Worm (Caenorhabditis elegans) whole organism, early embryonic: ENCODE results near the gene mmcm-1.

Experiments used
- B0310.2 ChIP-seq: sonication (generic microtip); optimal IDR thresholded peaks from 2 replicates; lab custom pipeline; 2016; ENCODE audit warnings: mild to moderate bottlenecking, missing genetic modification characterization, missing compliant biosample characterization
- F13C5.2 ChIP-seq: sonication (generic microtip); optimal IDR thresholded peaks from 2 replicates; lab custom pipeline; 2017; ENCODE audit warnings: mild to moderate bottlenecking, missing genetic modification characterization, inconsistent platforms, missing compliant biosample characterization
- aly-1 ChIP-seq: sonication (generic microtip); optimal IDR thresholded peaks from 2 replicates; lab custom pipeline; 2016; ENCODE audit warnings: missing genetic modification characterization, missing compliant biosample characterization
- ama-1 ChIP-seq: fragments of 150-350 bp; optimal IDR thresholded peaks from 2 replicates; lab custom pipeline; 2014
- ceh-13 ChIP-seq: fragments of 200-800 bp; sonication (Bioruptor generic); optimal IDR thresholded peaks from 2 replicates; lab custom pipeline; 2018; ENCODE audit warnings: mild to moderate bottlenecking, missing genetic modification characterization, missing compliant biosample characterization
- ceh-36 ChIP-seq: sonication (generic microtip); optimal IDR thresholded peaks from 2 replicates; lab custom pipeline; 2016; ENCODE audit warnings: missing genetic modification characterization, inconsistent platforms, missing compliant biosample characterization
- ets-7 ChIP-seq: sonication (generic microtip); optimal IDR thresholded peaks from 2 replicates; lab custom pipeline; 2016; ENCODE audit warnings: missing genotype, missing genetic modification characterization, missing compliant biosample characterization
- flt-1 ChIP-seq: fragments of 200-800 bp; sonication (Bioruptor generic); IDR thresholded peaks from 2 replicates; pipeline ENCODE4 v1.3.6; 2022; ENCODE audit warnings: missing genetic modification characterization, missing compliant biosample characterization
- hmbx-1 ChIP-seq: sonication (generic microtip); optimal IDR thresholded peaks from 2 replicates; lab custom pipeline; 2016; ENCODE audit warnings: mild to moderate bottlenecking, missing genetic modification characterization, missing compliant biosample characterization
- hmg-4 ChIP-seq: fragments of 200-800 bp; sonication (Bioruptor generic); optimal IDR thresholded peaks from 2 replicates; lab custom pipeline; 2018; ENCODE audit warnings: mild to moderate bottlenecking, missing genetic modification characterization, missing compliant biosample characterization
- hnd-1 ChIP-seq: sonication (generic microtip); optimal IDR thresholded peaks from 2 replicates; lab custom pipeline; 2016; ENCODE audit warnings: missing genetic modification characterization, missing compliant biosample characterization
- pes-1 ChIP-seq: fragments of 200-800 bp; sonication (Bioruptor generic); IDR thresholded peaks from 2 replicates; pipeline ENCODE4 v1.3.6; 2022; ENCODE audit warnings: missing genetic modification reagents, missing genetic modification characterization, missing compliant biosample characterization
- scrt-1 ChIP-seq: fragments of 200-800 bp; sonication (Bioruptor generic); IDR thresholded peaks from 2 replicates; pipeline ENCODE4 v1.3.6; 2022; ENCODE audit warnings: missing genetic modification characterization, missing compliant biosample characterization
- sea-1 ChIP-seq: fragments of 200-800 bp; sonication (Bioruptor generic); conservative IDR thresholded peaks from 2 replicates; pipeline ENCODE4 v1.3.6; 2022; ENCODE audit warnings: missing genetic modification characterization, missing compliant biosample characterization
- tbx-11 ChIP-seq: fragments of 200-800 bp; sonication (Bioruptor generic); IDR thresholded peaks from 2 replicates; pipeline ENCODE4 v1.3.6; 2022; ENCODE audit warnings: missing genetic modification characterization, missing compliant biosample characterization
- tbx-37 ChIP-seq: fragments of 200-800 bp; sonication (Bioruptor generic); conservative IDR thresholded peaks from 2 replicates; pipeline ENCODE4 v1.3.6; 2022; ENCODE audit warnings: missing genetic modification reagents, missing genetic modification characterization, missing compliant biosample characterization
- tra-4 ChIP-seq: sonication (generic microtip); optimal IDR thresholded peaks from 2 replicates; lab custom pipeline; 2017; ENCODE audit warnings: missing genetic modification characterization, missing compliant biosample characterization

mmcm-1 gene

ce11 chrIII:3872978-3873377, 34.5 kb downstream of the mmcm-1 start:
- peak; percentile 50 for TF ChIP-seq ama-1 (lab: Kevin White, UChicago)
- no peak for TF ChIP-seq aly-1 (tag; lab: Kevin White, UChicago)

ce11 chrIII:3871763-3872486, 35.6 kb downstream of the mmcm-1 start:
- no peak for TF ChIP-seq ceh-13
- no peak for TF ChIP-seq B0310.2 (tag; lab: Kevin White, UChicago)
- TF ChIP-seq pes-1 (GFP tag; lab: Robert Waterston, UW) = no peak
- no peak for TF ChIP-seq tbx-37 (GFP tag; lab: Robert Waterston, UW)

- TF ChIP-seq F13C5.2 = no peak
- TF ChIP-seq ama-1 (lab: Kevin White, UChicago) = peak; percentile 72
- 0 out of 2 replicates have a peak, but pooled peaks have one; percentile 22 for TF ChIP-seq tbx-37 (GFP tag; lab: Robert Waterston, UW)
- 0 out of 2 replicates have a peak, but pooled peaks have one; percentile 21 for TF ChIP-seq scrt-1 (GFP tag; lab: Robert Waterston, UW)
Observed at ce11 chrIII:3869292-3869781, 38.1 kb downstream of the mmcm-1 start.

- no peak for TF ChIP-seq hmbx-1 (tag; lab: Kevin White, UChicago)
- TF ChIP-seq hnd-1 (tag; lab: Kevin White, UChicago) = no peak
Observed at ce11 chrIII:3867937-3868929, 39.3 kb downstream of the mmcm-1 start.

- TF ChIP-seq flt-1 (GFP tag; lab: Robert Waterston, UW) = peak; percentile 95
- TF ChIP-seq hnd-1 (tag; lab: Kevin White, UChicago) = peak; percentile 80
- no peak for TF ChIP-seq ama-1 (lab: Kevin White, UChicago)
- peak; percentile 91 for TF ChIP-seq tbx-37 (GFP tag; lab: Robert Waterston, UW)
- TF ChIP-seq B0310.2 (tag; lab: Kevin White, UChicago) = peak; percentile 94
- peak; percentile 96 for TF ChIP-seq tra-4 (tag; lab: Kevin White, UChicago)
- peak; percentile 68 for TF ChIP-seq aly-1 (tag; lab: Kevin White, UChicago)
- peak; percentile 89 for TF ChIP-seq ets-7
- peak; percentile 98 for TF ChIP-seq hmg-4 (GFP tag; lab: Kevin White, UChicago)
- peak; percentile 90 for TF ChIP-seq hmbx-1 (tag; lab: Kevin White, UChicago)
- TF ChIP-seq tbx-11 (GFP tag; lab: Robert Waterston, UW) = peak; percentile 85
- TF ChIP-seq scrt-1 (GFP tag; lab: Robert Waterston, UW) = peak; percentile 90
- peak; percentile 100 for TF ChIP-seq F13C5.2
- peak; percentile 85 for TF ChIP-seq ceh-13
- TF ChIP-seq pes-1 (GFP tag; lab: Robert Waterston, UW) = peak; percentile 93
- TF ChIP-seq ceh-36 (tag; lab: Kevin White, UChicago) = peak; percentile 91
- TF ChIP-seq sea-1 (GFP tag; lab: Robert Waterston, UW) = peak; percentile 99
Observed at ce11 chrIII:3867378-3867904, 40.0 kb downstream of the mmcm-1 start, which contains the start of gene rpl-3. Gene rpl-3 (plus strand): TSS chrIII:3867854.

ce11 chrIII:3863814-3864507, 43.5 kb downstream of the mmcm-1 start, which contains the start of gene acs-19:
Gene acs-19 (plus strand): TSS chrIII:3864489.
- TF ChIP-seq sea-1 (GFP tag; lab: Robert Waterston, UW) (no peak), hnd-1 (tag; lab: Kevin White, UChicago) (no peak), hmbx-1 (tag; lab: Kevin White, UChicago) (no peak), aly-1 (tag; lab: Kevin White, UChicago) (no peak), ceh-36 (tag; lab: Kevin White, UChicago) (no peak), pes-1 (GFP tag; lab: Robert Waterston, UW) (no peak), flt-1 (GFP tag; lab: Robert Waterston, UW) (no peak), tra-4 (tag; lab: Kevin White, UChicago) (no peak)

- TF ChIP-seq hmg-4 (GFP tag; lab: Kevin White, UChicago) = peak; percentile 53
- peak; percentile 48; the same call in 1 of the 2 replicates for TF ChIP-seq sea-1 (GFP tag; lab: Robert Waterston, UW)
- no peak for TF ChIP-seq tbx-11 (GFP tag; lab: Robert Waterston, UW)
- no peak for TF ChIP-seq tbx-37 (GFP tag; lab: Robert Waterston, UW)
- peak; percentile 32; the same call in 1 of the 2 replicates for TF ChIP-seq flt-1 (GFP tag; lab: Robert Waterston, UW)
- peak; percentile 31 for TF ChIP-seq B0310.2 (tag; lab: Kevin White, UChicago)
- TF ChIP-seq F13C5.2 = peak; percentile 84
- 0 out of 2 replicates have a peak, but pooled peaks have one; percentile 31 for TF ChIP-seq pes-1 (GFP tag; lab: Robert Waterston, UW)
- TF ChIP-seq hnd-1 (tag; lab: Kevin White, UChicago) = no peak
- TF ChIP-seq ama-1 (lab: Kevin White, UChicago) = no peak
- TF ChIP-seq scrt-1 (GFP tag; lab: Robert Waterston, UW) = no peak
- no peak for TF ChIP-seq tra-4 (tag; lab: Kevin White, UChicago)
- TF ChIP-seq ceh-13 = no peak
- TF ChIP-seq aly-1 (tag; lab: Kevin White, UChicago) = no peak
- no peak for TF ChIP-seq hmbx-1 (tag; lab: Kevin White, UChicago)
Observed at ce11 chrIII:3862918-3863385, 44.5 kb downstream of the mmcm-1 start, which contains the start of gene brc-1. Gene brc-1 (minus strand): TSS chrIII:3862968.
